Fruit fly (Drosophila melanogaster) whole organism, prepupa: Measurements from ENCODE around the gene spn-B.

Experiments used
- Blimp-1 ChIP-seq: fragments of 200-800 bp; sonication (Bioruptor generic); optimal IDR thresholded peaks from 3 replicates; lab custom pipeline; 2017; ENCODE audit warnings: missing biosample characterization, missing genetic modification characterization, mild to moderate bottlenecking, moderate library complexity, missing genetic modification reagents
- CG10631 ChIP-seq: fragments of 200-800 bp; sonication (Bioruptor generic); optimal IDR thresholded peaks from 2 replicates; lab custom pipeline; 2016; ENCODE audit warnings: missing biosample characterization, missing genetic modification characterization
- CG11294 ChIP-seq: fragments of 200-800 bp; sonication (Bioruptor generic); IDR thresholded peaks from 2 replicates; pipeline ENCODE4 v1.3.6; 2022; ENCODE audit warnings: missing biosample characterization, missing genetic modification characterization
- CG11762 ChIP-seq: fragments of 200-800 bp; sonication (Bioruptor generic); optimal IDR thresholded peaks from 3 replicates; lab custom pipeline; 2016; ENCODE audit warnings: missing biosample characterization, missing genetic modification characterization; ENCODE audit not compliant: insufficient read depth
- CG11902 ChIP-seq: fragments of 200-800 bp; sonication (Bioruptor generic); optimal IDR thresholded peaks from 3 replicates; lab custom pipeline; 2016; ENCODE audit warnings: missing biosample characterization, missing genetic modification characterization
- CG1621 ChIP-seq: fragments of 200-800 bp; sonication (Bioruptor generic); optimal IDR thresholded peaks from 3 replicates; lab custom pipeline; 2018; ENCODE audit warnings: missing biosample characterization, mild to moderate bottlenecking, missing genetic modification characterization
- CG16779 ChIP-seq: fragments of 200-800 bp; sonication (Bioruptor generic); optimal IDR thresholded peaks from 3 replicates; lab custom pipeline; 2017; ENCODE audit warnings: missing biosample characterization, mild to moderate bottlenecking, missing genetic modification characterization
- CG32006 ChIP-seq: fragments of 200-800 bp; sonication (Bioruptor generic); optimal IDR thresholded peaks from 3 replicates; lab custom pipeline; 2017; ENCODE audit warnings: missing biosample characterization, mild to moderate bottlenecking, missing genetic modification characterization
- CG3919 ChIP-seq: fragments of 200-800 bp; sonication (Bioruptor generic); optimal IDR thresholded peaks from 3 replicates; lab custom pipeline; 2016; ENCODE audit warnings: missing biosample characterization, missing genetic modification characterization
- CG4318 ChIP-seq: fragments of 200-800 bp; sonication (Bioruptor generic); optimal IDR thresholded peaks from 3 replicates; lab custom pipeline; 2017; ENCODE audit warnings: missing biosample characterization, mild to moderate bottlenecking, missing genetic modification characterization
- CG6163 ChIP-seq: fragments of 200-800 bp; sonication (Bioruptor generic); IDR thresholded peaks from 3 replicates; pipeline ENCODE4 v1.3.6; 2022; ENCODE audit warnings: missing biosample characterization, missing genetic modification characterization
- CG6276 ChIP-seq: fragments of 200-800 bp; sonication (Bioruptor generic); optimal IDR thresholded peaks from 2 replicates; lab custom pipeline; 2017; ENCODE audit warnings: missing biosample characterization, mild to moderate bottlenecking, missing genetic modification characterization
- CG6792 ChIP-seq: fragments of 200-800 bp; sonication (Bioruptor generic); optimal IDR thresholded peaks from 3 replicates; lab custom pipeline; 2016; ENCODE audit warnings: missing biosample characterization, missing genetic modification characterization
- CG6808 ChIP-seq: fragments of 200-800 bp; sonication (Bioruptor generic); optimal IDR thresholded peaks from 3 replicates; lab custom pipeline; 2017; ENCODE audit warnings: missing biosample characterization, missing genetic modification characterization, mild to moderate bottlenecking, moderate library complexity, missing genetic modification reagents
- CG7368 ChIP-seq: fragments of 200-800 bp; sonication (Bioruptor generic); optimal IDR thresholded peaks from 3 replicates; lab custom pipeline; 2016; ENCODE audit warnings: missing biosample characterization, missing genetic modification characterization
- CG8119 ChIP-seq: fragments of 200-800 bp; sonication (Bioruptor generic); IDR thresholded peaks from 3 replicates; pipeline ENCODE4 v1.3.6; 2022; ENCODE audit warnings: missing biosample characterization, missing genetic modification characterization
- CG8319 ChIP-seq: fragments of 200-800 bp; sonication (Bioruptor generic); optimal IDR thresholded peaks from 3 replicates; lab custom pipeline; 2016; ENCODE audit warnings: missing biosample characterization, missing genetic modification characterization
- CG8632 ChIP-seq: fragments of 200-800 bp; sonication (Bioruptor generic); optimal IDR thresholded peaks from 3 replicates; lab custom pipeline; 2016; ENCODE audit warnings: missing biosample characterization, missing genetic modification characterization
- CG9139 ChIP-seq: fragments of 200-800 bp; sonication (Bioruptor generic); optimal IDR thresholded peaks from 3 replicates; lab custom pipeline; 2017; ENCODE audit warnings: missing biosample characterization, mild to moderate bottlenecking, missing genetic modification characterization
- Ets21C ChIP-seq: fragments of 200-800 bp; sonication (Bioruptor generic); optimal IDR thresholded peaks from 3 replicates; lab custom pipeline; 2016; ENCODE audit warnings: missing biosample characterization, missing genetic modification characterization
- Ets96B ChIP-seq: fragments of 200-800 bp; optimal IDR thresholded peaks from 2 replicates; lab custom pipeline; 2019; ENCODE audit warnings: missing biosample characterization, mild to moderate bottlenecking, missing genetic modification characterization, moderate library complexity
- Gug ChIP-seq: fragments of 200-800 bp; sonication (Bioruptor generic); IDR thresholded peaks from 2 replicates; pipeline ENCODE4 v1.3.6; 2022; ENCODE audit warnings: missing biosample characterization, missing genetic modification characterization
- Hr4 ChIP-seq: fragments of 200-800 bp; sonication (Bioruptor generic); optimal IDR thresholded peaks from 3 replicates; lab custom pipeline; 2016; ENCODE audit warnings: missing biosample characterization, missing genetic modification characterization
- Sox102F ChIP-seq: fragments of 200-800 bp; sonication (Bioruptor generic); optimal IDR thresholded peaks from 2 replicates; lab custom pipeline; 2016; ENCODE audit warnings: missing biosample characterization, mild to moderate bottlenecking, missing genetic modification characterization
- Sox15 ChIP-seq: fragments of 200-800 bp; sonication (Bioruptor generic); optimal IDR thresholded peaks from 3 replicates; lab custom pipeline; 2016; ENCODE audit warnings: missing biosample characterization, missing genetic modification characterization
- achi ChIP-seq: fragments of 200-800 bp; sonication (Bioruptor generic); optimal IDR thresholded peaks from 3 replicates; lab custom pipeline; 2016; ENCODE audit warnings: missing biosample characterization, missing genetic modification characterization
- acj6 ChIP-seq: fragments of 200-800 bp; sonication (Bioruptor generic); optimal IDR thresholded peaks from 3 replicates; lab custom pipeline; 2016; ENCODE audit warnings: missing biosample characterization, missing genetic modification characterization
- dac ChIP-seq: fragments of 200-800 bp; sonication (Bioruptor generic); optimal IDR thresholded peaks from 2 replicates; lab custom pipeline; 2017; ENCODE audit warnings: missing biosample characterization, mild to moderate bottlenecking, missing genetic modification characterization
- eg ChIP-seq: fragments of 200-800 bp; sonication (Bioruptor generic); IDR thresholded peaks from 3 replicates; pipeline ENCODE4 v1.3.6; 2022; ENCODE audit warnings: missing biosample characterization, missing genetic modification characterization
- fd59A ChIP-seq: fragments of 200-800 bp; sonication (Bioruptor generic); optimal IDR thresholded peaks from 2 replicates; lab custom pipeline; 2017; ENCODE audit warnings: missing biosample characterization, mild to moderate bottlenecking, missing genetic modification characterization, missing genetic modification reagents
- fkh ChIP-seq: fragments of 200-800 bp; sonication (Bioruptor generic); optimal IDR thresholded peaks from 3 replicates; lab custom pipeline; 2017; ENCODE audit warnings: missing biosample characterization, mild to moderate bottlenecking, missing genetic modification characterization, moderate library complexity
- lz ChIP-seq: fragments of 200-800 bp; sonication (Bioruptor generic); optimal IDR thresholded peaks from 3 replicates; lab custom pipeline; 2016; ENCODE audit warnings: missing biosample characterization, missing genetic modification characterization
- pdm3 ChIP-seq: fragments of 200-800 bp; sonication (Bioruptor generic); optimal IDR thresholded peaks from 3 replicates; lab custom pipeline; 2016; ENCODE audit warnings: missing biosample characterization, missing genetic modification characterization
- spab ChIP-seq: fragments of 200-800 bp; sonication (Bioruptor generic); optimal IDR thresholded peaks from 2 replicates; lab custom pipeline; 2017; ENCODE audit warnings: missing biosample characterization, mild to moderate bottlenecking, missing genetic modification characterization, missing genetic modification reagents
- ss ChIP-seq, 2 experiments: fragments of 200-800 bp; sonication (Bioruptor generic); optimal IDR thresholded peaks; 2 replicates in 1 of 2; 3 replicates in 1 of 2; lab custom pipeline; 2017 to 2018; ENCODE audit warnings: mild to moderate bottlenecking in 2 of 2, missing biosample characterization in 2 of 2, missing genetic modification characterization in 2 of 2, moderate library complexity in 1 of 2
- svp ChIP-seq: fragments of 200-800 bp; sonication (Bioruptor generic); peaks from one replicate; lab custom pipeline; 2016; ENCODE audit warnings: missing biosample characterization, missing genetic modification characterization
- topi ChIP-seq: fragments of 200-800 bp; sonication (Bioruptor generic); optimal IDR thresholded peaks from 3 replicates; lab custom pipeline; 2016; ENCODE audit warnings: missing biosample characterization, missing genetic modification characterization
- vri ChIP-seq: fragments of 200-800 bp; sonication (Bioruptor generic); optimal IDR thresholded peaks from 3 replicates; lab custom pipeline; 2016; ENCODE audit warnings: missing biosample characterization, mild to moderate bottlenecking, missing genetic modification characterization

spn-B gene

dm6 chr3R:14283754-14284421 lies 44.0 kb upstream of the spn-B start (continued):
- TF ChIP-seq Ets21C, result peak; percentile 93
- peak; percentile 98 for TF ChIP-seq Sox102F (GFP tag; lab: Kevin White, UChicago)
- TF ChIP-seq topi (GFP tag; lab: Kevin White, UChicago), result peak; percentile 98
- TF ChIP-seq CG10631 (GFP tag; lab: Kevin White, UChicago), result peak; percentile 98
- peak; percentile 98 for TF ChIP-seq lz (GFP tag; lab: Kevin White, UChicago)
- TF ChIP-seq CG16779 (tag; lab: Kevin White, UChicago), result peak; percentile 94
- TF ChIP-seq ss (GFP tag; optimal IDR thresholded peaks at IDR 0.05; lab: Kevin White, UChicago), result peak; percentile 74 to 86
- peak; percentile 97 for TF ChIP-seq achi (GFP tag; lab: Kevin White, UChicago)
- peak; percentile 99 for TF ChIP-seq svp (GFP tag; lab: Kevin White, UChicago)
- peak; percentile 86 for TF ChIP-seq CG9139 (GFP tag; lab: Kevin White, UChicago)
- no peak for TF ChIP-seq CG6163 (GFP tag; lab: Robert Waterston, UW)
- TF ChIP-seq Blimp-1 (GFP tag; lab: Kevin White, UChicago), result peak; percentile 89
- peak; percentile 95 for TF ChIP-seq vri
- TF ChIP-seq eg (GFP tag; lab: Robert Waterston, UW), result no peak
- TF ChIP-seq pdm3 (GFP tag; lab: Kevin White, UChicago), result peak; percentile 98
- TF ChIP-seq CG8119 (GFP tag; lab: Robert Waterston, UW), result no peak
- TF ChIP-seq dac (GFP tag; lab: Kevin White, UChicago), result peak; percentile 92
- TF ChIP-seq spab, result peak; percentile 92
- TF ChIP-seq CG11902, result peak; percentile 96
- no peak for TF ChIP-seq Gug (GFP tag; lab: Robert Waterston, UW)
- TF ChIP-seq, all 60 proteins: peak for 53

- TF ChIP-seq Sox15 (GFP tag; lab: Kevin White, UChicago) (no peak), achi (GFP tag; lab: Kevin White, UChicago) (no peak), CG4318 (GFP tag; lab: Kevin White, UChicago) (no peak), CG3919 (no peak), ss (GFP tag; optimal IDR thresholded peaks at IDR 0.05; lab: Kevin White, UChicago) (no peak), Ets21C (no peak), CG8632 (GFP tag; lab: Kevin White, UChicago) (no peak), CG16779 (tag; lab: Kevin White, UChicago) (no peak), CG7368 (GFP tag; lab: Kevin White, UChicago) (no peak), acj6 (GFP tag; lab: Kevin White, UChicago) (no peak), pdm3 (GFP tag; lab: Kevin White, UChicago) (no peak), CG8319 (GFP tag; lab: Kevin White, UChicago) (no peak), CG32006 (GFP tag; lab: Kevin White, UChicago) (peak; percentile 48), CG1621 (tag; lab: Kevin White, UChicago) (no peak), CG6808 (GFP tag; lab: Kevin White, UChicago) (no peak), Hr4 (GFP tag; lab: Kevin White, UChicago) (peak; percentile 56), CG6276 (GFP tag; lab: Kevin White, UChicago) (peak; percentile 12), Sox102F (GFP tag; lab: Kevin White, UChicago) (no peak), CG11294 (GFP tag; lab: Robert Waterston, UW) (no peak), CG6163 (GFP tag; lab: Robert Waterston, UW) (no peak), fd59A (GFP tag; lab: Kevin White, UChicago) (no peak), CG9139 (GFP tag; lab: Kevin White, UChicago) (no peak), Ets96B (no peak), CG10631 (GFP tag; lab: Kevin White, UChicago) (no peak), Gug (GFP tag; lab: Robert Waterston, UW) (no peak), fkh (GFP tag; lab: Kevin White, UChicago) (peak; percentile 59), CG6792 (GFP tag; lab: Kevin White, UChicago) (no peak), dac (GFP tag; lab: Kevin White, UChicago) (no peak), CG11762 (GFP tag; lab: Kevin White, UChicago) (no peak)
Observed at dm6 chr3R:14284422-14284760, 43.5 kb upstream of the spn-B start.
